Worm (Caenorhabditis elegans): ENCODE data around the gene golg-2.

The golg-2 gene

ce11 chrII:5056254-5056653 lies 16.4 kb upstream of the golg-2 start:
- TF ChIP-seq ZK546.5 (tag; optimal IDR thresholded peaks at IDR 0.05) (no peak), elt-2 (tag; optimal IDR thresholded peaks at IDR 0.05) (peak; percentile 2)

DNA sequence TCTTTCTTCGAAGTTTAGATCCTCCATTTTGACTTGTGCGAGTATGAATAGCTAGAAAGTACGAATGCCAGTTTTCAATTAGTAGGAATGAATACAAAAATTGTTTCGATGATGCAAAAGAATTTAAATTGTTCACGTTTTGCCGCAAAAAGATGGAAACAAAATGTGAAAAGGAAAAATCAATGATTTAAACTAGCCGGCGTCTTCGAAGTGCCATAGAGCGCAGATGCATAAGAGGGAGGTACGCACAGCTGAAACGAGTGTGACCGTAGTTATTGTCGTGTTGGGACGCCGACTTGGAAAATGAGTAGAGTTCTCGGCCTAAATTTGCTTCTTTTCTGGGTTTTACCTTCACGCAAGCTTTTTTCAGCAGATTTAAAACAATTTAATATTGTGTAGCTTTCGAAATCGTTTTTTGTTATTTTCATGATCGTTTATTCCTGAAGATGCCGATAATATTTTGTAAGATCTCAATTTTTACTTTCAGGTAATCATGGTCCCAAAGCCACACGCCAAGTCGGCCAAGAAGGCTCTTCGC lies 15.3 kb upstream of the golg-2 start, which contains the start of the genes ify-1 and rpl-22:
Gene ify-1, minus strand, starts transcription at position 51 of the 538 bp plus-strand sequence.
Gene rpl-22, plus strand, starts transcription at position 488 of the 538 bp plus-strand sequence.
- TF ChIP-seq ceh-16 (tag; optimal IDR thresholded peaks at IDR 0.05) (no peak), ceh-9 (tag; optimal IDR thresholded peaks at IDR 0.05) (no peak), sea-2 (GFP tag; optimal IDR thresholded peaks at IDR 0.05) (no peak), pqm-1 (tag; optimal IDR thresholded peaks at IDR 0.05) (peak; percentile 91), ama-1 (optimal IDR thresholded peaks at IDR 0.05) (peak; percentile 90), egl-27 (tag; optimal IDR thresholded peaks at IDR 0.05) (no peak), zag-1 (tag; optimal IDR thresholded peaks at IDR 0.05) (no peak), nhr-67 (tag; optimal IDR thresholded peaks at IDR 0.05) (no peak), lin-39 (tag; optimal IDR thresholded peaks at IDR 0.05) (peak; percentile 96), ZK546.5 (tag; optimal IDR thresholded peaks at IDR 0.05) (peak; percentile 37), eor-1 (tag; optimal IDR thresholded peaks at IDR 0.05) (no peak), elt-3 (tag; optimal IDR thresholded peaks at IDR 0.05) (no peak), fkh-2 (tag; optimal IDR thresholded peaks at IDR 0.05) (no peak), R02D3.7 (tag; optimal IDR thresholded peaks at IDR 0.05) (peak; percentile 84), aly-2 (tag; optimal IDR thresholded peaks at IDR 0.05) (no peak), nhr-11 (tag; optimal IDR thresholded peaks at IDR 0.05) (peak; percentile 82), nhr-28 (tag; optimal IDR thresholded peaks at IDR 0.05) (no peak), ceh-28 (tag; optimal IDR thresholded peaks at IDR 0.05) (peak; percentile 89), nhr-12 (tag; optimal IDR thresholded peaks at IDR 0.05) (no peak), ztf-11 (tag; optimal IDR thresholded peaks at IDR 0.05) (no peak), hmg-11 (tag; optimal IDR thresholded peaks at IDR 0.05) (peak; percentile 86), nhr-43 (tag; optimal IDR thresholded peaks at IDR 0.05; ENCODE audit: poor library complexity, severe bottlenecking) (peak; percentile 94), nhr-25 (tag; optimal IDR thresholded peaks at IDR 0.05) (peak; percentile 99), mdl-1 (tag; optimal IDR thresholded peaks at IDR 0.05) (no peak), ceh-82 (tag; optimal IDR thresholded peaks at IDR 0.05) (peak; percentile 48), elt-1 (tag; optimal IDR thresholded peaks at IDR 0.05) (peak; percentile 47), egl-5 (tag; optimal IDR thresholded peaks at IDR 0.05) (peak; percentile 94), nhr-237 (tag; optimal IDR thresholded peaks at IDR 0.05) (no peak), unc-39 (tag; optimal IDR thresholded peaks at IDR 0.05) (no peak), tbx-2 (tag; optimal IDR thresholded peaks at IDR 0.05) (peak; percentile 57), snpc-4 (tag; optimal IDR thresholded peaks at IDR 0.05) (peak; percentile 96), daf-12 (tag; optimal IDR thresholded peaks at IDR 0.05) (no peak), ztf-4 (tag; optimal IDR thresholded peaks at IDR 0.05) (peak; percentile 67), nhr-77 (tag; optimal IDR thresholded peaks at IDR 0.05) (peak; percentile 13), nhr-23 (tag; optimal IDR thresholded peaks at IDR 0.05) (peak; percentile 98), fkh-10 (GFP tag; optimal IDR thresholded peaks at IDR 0.05) (peak; percentile 53), unc-62 (GFP tag; optimal IDR thresholded peaks at IDR 0.05) (peak; percentile 58), nhr-76 (tag; optimal IDR thresholded peaks at IDR 0.05) (peak; percentile 11), elt-2 (tag; optimal IDR thresholded peaks at IDR 0.05) (peak; percentile 98), mml-1 (tag; optimal IDR thresholded peaks at IDR 0.05) (no peak), jun-1 (tag; optimal IDR thresholded peaks at IDR 0.05) (peak; percentile 77), pha-4 (tag; optimal IDR thresholded peaks at IDR 0.05) (peak; percentile 99), nfya-1 (tag; optimal IDR thresholded peaks at IDR 0.05; ENCODE audit: insufficient read depth) (peak; percentile 99), fos-1 (tag; optimal IDR thresholded peaks at IDR 0.05) (no peak), lin-15B (tag; optimal IDR thresholded peaks at IDR 0.05) (peak; percentile 98), skn-1 (tag; optimal IDR thresholded peaks at IDR 0.05) (peak; percentile 91), lsy-12 (tag; optimal IDR thresholded peaks at IDR 0.05) (peak; percentile 78)

Data from whole organism, L3 larva.